Fruit fly (Drosophila melanogaster) whole organism: Measurements from ENCODE around the gene Glut1.

Experiments used
- CG8478 ChIP-seq: fragments of >200 bp; optimal IDR thresholded peaks from 2 replicates; lab custom pipeline; 2018; ENCODE audit warnings: inconsistent platforms
- Dll ChIP-seq: fragments of >200 bp; optimal IDR thresholded peaks from 2 replicates; lab custom pipeline; 2017
- EcR ChIP-seq, 2 experiments: fragments of >200 bp; optimal IDR thresholded peaks; 2 replicates each; lab custom pipeline; 2017; ENCODE audit warnings: missing biosample characterization in 2 of 2, missing genetic modification characterization in 2 of 2, missing genetic modification reagents in 2 of 2
- pan ChIP-seq: fragments of >200 bp; optimal IDR thresholded peaks from 2 replicates; lab custom pipeline; 2017
- psq ChIP-seq: fragments of >200 bp; optimal IDR thresholded peaks from 2 replicates; lab custom pipeline; 2017
- usp ChIP-seq: fragments of >200 bp; optimal IDR thresholded peaks from 2 replicates; lab custom pipeline; 2017; ENCODE audit warnings: missing biosample characterization, missing genetic modification characterization, mixed read lengths

DNA sequence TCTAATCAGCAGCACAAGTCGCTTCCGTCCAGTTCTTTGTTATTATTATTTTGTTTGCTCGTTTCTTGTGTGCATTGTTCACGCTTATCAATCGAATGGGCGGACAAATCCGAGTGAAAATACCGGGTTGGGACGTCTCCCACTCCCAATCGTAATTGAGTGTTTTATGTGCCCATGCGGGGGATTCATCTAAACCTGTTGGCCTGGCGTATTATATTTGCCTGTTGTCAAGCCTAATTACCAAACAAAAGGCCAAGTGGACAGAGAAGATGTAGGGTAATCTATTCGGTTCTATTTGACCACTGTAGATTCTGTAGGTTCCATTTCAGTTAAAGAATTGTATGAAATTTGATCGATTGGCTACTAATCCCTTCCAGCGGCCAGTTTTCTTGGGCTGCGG lies 37.8 kb upstream of the Glut1 start:
- TF ChIP-seq usp (GFP tag; lab: Kevin White, UChicago): no peak
- no peak for TF ChIP-seq Dll (lab: Kevin White, UChicago)
- TF ChIP-seq psq: no peak
- TF ChIP-seq EcR (GFP tag; optimal IDR thresholded peaks at IDR 0.05; lab: Kevin White, UChicago): no peak
- TF ChIP-seq pan (lab: Kevin White, UChicago): no peak
- no peak for TF ChIP-seq CG8478 (lab: Kevin White, UChicago)
